Worm (Caenorhabditis elegans): ENCODE measurements around the gene nhr-235.

The nhr-235 gene

ce11 chrII:12668148-12668547, 27.7 kb downstream of the nhr-235 start (continued):
- TF ChIP-seq egl-43 (GFP tag; IDR thresholded peaks at IDR 0.05) = 0 out of 2 replicates have a peak, but pooled peaks have one; percentile 38
- no peak for TF ChIP-seq tag-97 (GFP tag; IDR thresholded peaks at IDR 0.05)
- peak; percentile 14 for TF ChIP-seq mes-2 (tag; optimal IDR thresholded peaks at IDR 0.05; ENCODE audit: poor library complexity, severe bottlenecking)
- TF ChIP-seq nhr-42 (GFP tag; IDR thresholded peaks at IDR 0.05) = no peak
- no peak for TF ChIP-seq arid-1 (GFP tag; conservative IDR thresholded peaks at IDR 0.05)
- TF ChIP-seq nhr-102 (tag; optimal IDR thresholded peaks at IDR 0.05) = no peak
- TF ChIP-seq mxl-2 (GFP tag; conservative IDR thresholded peaks at IDR 0.05) = no peak
- TF ChIP-seq zag-1 (tag; optimal IDR thresholded peaks at IDR 0.05) = no peak
- no peak for TF ChIP-seq unc-62 (GFP tag; optimal IDR thresholded peaks at IDR 0.05 in 1 of 2)
- TF ChIP-seq unc-62 (tag; optimal IDR thresholded peaks at IDR 0.05) = no peak
- TF ChIP-seq Y75B8A.6 (GFP tag; IDR thresholded peaks at IDR 0.05) = no peak
- TF ChIP-seq F44E2.7 (GFP tag; IDR thresholded peaks at IDR 0.05) = no peak
- no peak for TF ChIP-seq zip-2 (tag; optimal IDR thresholded peaks at IDR 0.05)
- TF ChIP-seq egl-27 (tag; optimal IDR thresholded peaks at IDR 0.05) = no peak
- TF ChIP-seq lir-3 (tag; optimal IDR thresholded peaks at IDR 0.05) = no peak
- TF ChIP-seq lin-38 (GFP tag; IDR thresholded peaks at IDR 0.05) = peak; percentile 19; the same call in 1 of the 2 replicates
- TF ChIP-seq attf-4 (tag; optimal IDR thresholded peaks at IDR 0.05) = no peak
- TF ChIP-seq mdl-1 (tag; optimal IDR thresholded peaks at IDR 0.05) = no peak
- TF ChIP-seq lin-13 (GFP tag; optimal IDR thresholded peaks at IDR 0.05) = peak; percentile 13
- TF ChIP-seq zfp-2 (tag; optimal IDR thresholded peaks at IDR 0.05) = no peak
- TF ChIP-seq ZK337.2 (GFP tag; IDR thresholded peaks at IDR 0.05) = no peak
- TF ChIP-seq dve-1 (tag; optimal IDR thresholded peaks at IDR 0.05; ENCODE audit: insufficient read depth) = no peak
- no peak for TF ChIP-seq ces-1 (GFP tag; optimal IDR thresholded peaks at IDR 0.05)
- 0 out of 2 replicates have a peak, but pooled peaks have one; percentile 60 for TF ChIP-seq D1046.2 (GFP tag; IDR thresholded peaks at IDR 0.05)
- TF ChIP-seq ceh-62 (tag; optimal IDR thresholded peaks at IDR 0.05) = no peak
- 0 out of 2 replicates have a peak, but pooled peaks have one; percentile 53 for TF ChIP-seq dmd-9 (GFP tag; IDR thresholded peaks at IDR 0.05)
- no peak for TF ChIP-seq ztf-11 (tag; optimal IDR thresholded peaks at IDR 0.05)
- TF ChIP-seq lim-7 (GFP tag; IDR thresholded peaks at IDR 0.05) = no peak
- TF ChIP-seq ceh-44 (GFP tag; IDR thresholded peaks at IDR 0.05) = no peak
- TF ChIP-seq skn-1 (tag; optimal IDR thresholded peaks at IDR 0.05) = no peak
- TF ChIP-seq T26A8.4 (GFP tag; IDR thresholded peaks at IDR 0.05) = no peak; the same call in 1 of the 2 replicates
- no peak for TF ChIP-seq nhr-28 (tag; optimal IDR thresholded peaks at IDR 0.05)
- TF ChIP-seq daf-19 (GFP tag; conservative IDR thresholded peaks at IDR 0.05) = no peak
- no peak for TF ChIP-seq daf-16 (GFP tag; optimal IDR thresholded peaks at IDR 0.05)
- TF ChIP-seq daf-16 (tag; optimal IDR thresholded peaks at IDR 0.05) = no peak
- TF ChIP-seq Y48G9A.11 (GFP tag; IDR thresholded peaks at IDR 0.05) = peak; percentile 67; the same call in 1 of the 2 replicates
- no peak for TF ChIP-seq snpc-1.2 (GFP tag; IDR thresholded peaks at IDR 0.05)
- TF ChIP-seq dmd-8 (GFP tag; IDR thresholded peaks at IDR 0.05) = no peak
- no peak for TF ChIP-seq F26F4.8 (GFP tag; conservative IDR thresholded peaks at IDR 0.05)
- TF ChIP-seq dmd-6 (GFP tag; IDR thresholded peaks at IDR 0.05) = no peak
- no peak for TF ChIP-seq vab-7 (GFP tag; IDR thresholded peaks at IDR 0.05)
- TF ChIP-seq nhr-6 (tag; optimal IDR thresholded peaks at IDR 0.05) = no peak
- TF ChIP-seq ZK546.5 (tag; optimal IDR thresholded peaks at IDR 0.05) = no peak
- TF ChIP-seq saeg-2 (GFP tag; IDR thresholded peaks at IDR 0.05) = no peak
- TF ChIP-seq nhr-111 (GFP tag; optimal IDR thresholded peaks at IDR 0.05) = no peak
- TF ChIP-seq php-3 (GFP tag; IDR thresholded peaks at IDR 0.05) = no peak
- TF ChIP-seq nhr-25 (tag; optimal IDR thresholded peaks at IDR 0.05; ENCODE audit: borderline replicate concordance, insufficient read depth) = no peak
- no peak for TF ChIP-seq aha-1 (tag)
- peak; percentile 46; the same call in 1 of the 2 replicates for TF ChIP-seq set-16 (GFP tag; IDR thresholded peaks at IDR 0.05)

All from whole organism, L4 larva.